Fruit fly (Drosophila melanogaster) S2 (cell line): Measurements from ENCODE around the gene CG6136.

Experiments
- CG8478 ChIP-seq: fragments of >200 bp; optimal IDR thresholded peaks from 2 replicates; lab custom pipeline; 2018
- CTCF ChIP-seq, 2 experiments: fragments of >200 bp; optimal IDR thresholded peaks; 2 replicates each; lab custom pipeline; 2018

DNA sequence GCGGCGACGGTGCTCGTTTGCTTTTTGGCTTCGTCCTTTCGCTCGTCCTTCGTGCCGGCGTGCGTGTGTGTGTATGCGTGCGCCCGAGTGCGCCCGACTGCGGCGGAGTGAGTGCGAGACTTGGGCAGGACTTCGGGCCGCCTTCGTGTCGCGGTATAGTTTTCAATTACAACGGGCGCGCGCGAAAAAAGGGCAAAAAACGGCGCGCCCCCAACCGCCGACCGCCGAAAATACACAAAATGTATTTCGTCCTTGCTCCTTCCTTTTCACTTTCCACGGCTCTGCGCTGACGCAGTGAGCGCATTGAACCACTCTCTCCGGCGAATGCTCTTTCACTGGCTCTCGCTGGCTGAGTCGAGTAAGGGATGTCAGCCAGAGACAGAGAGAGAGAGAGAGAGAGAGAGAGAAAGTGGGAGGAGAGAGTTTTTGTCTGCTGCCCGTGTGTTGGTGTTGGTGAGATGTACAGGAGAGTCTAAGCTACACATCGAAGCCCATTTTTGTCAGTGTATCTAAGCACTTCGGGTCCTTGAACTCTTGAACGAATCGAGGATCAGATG, 48.4 kb upstream of the CG6136 start:
- no peak for TF ChIP-seq CTCF (optimal IDR thresholded peaks at IDR 0.05; lab: Kevin White, UChicago)
- TF ChIP-seq CG8478 (lab: Kevin White, UChicago), result no peak
